Worm (Caenorhabditis elegans) whole organism, late embryonic: Measurements from ENCODE around the gene C55A6.3.

ENCODE experiments used
- C08G9.2 ChIP-seq: sonication (generic microtip); optimal IDR thresholded peaks from 2 replicates; lab custom pipeline; 2016; ENCODE audit warnings: mild to moderate bottlenecking, missing genetic modification characterization, moderate library complexity, missing compliant biosample characterization
- F13H6.1 ChIP-seq: sonication (generic microtip); optimal IDR thresholded peaks from 2 replicates; lab custom pipeline; 2016; ENCODE audit warnings: missing genetic modification characterization, missing compliant biosample characterization
- K09A11.1 ChIP-seq: sonication (generic microtip); optimal IDR thresholded peaks from 2 replicates; lab custom pipeline; 2017; ENCODE audit warnings: antibody characterized with exemption, mild to moderate bottlenecking, missing genetic modification characterization, missing compliant biosample characterization; ENCODE audit not compliant: insufficient read depth
- Y22D7AL.16 ChIP-seq: sonication (generic microtip); optimal IDR thresholded peaks from 2 replicates; lab custom pipeline; 2016; ENCODE audit warnings: missing genetic modification characterization, missing compliant biosample characterization
- ama-1 ChIP-seq: fragments of 150-350 bp; optimal IDR thresholded peaks from 2 replicates; lab custom pipeline; 2014
- ceh-19 ChIP-seq: fragments of 200-800 bp; sonication (Bioruptor generic); optimal IDR thresholded peaks from 2 replicates; lab custom pipeline; 2018; ENCODE audit warnings: mild to moderate bottlenecking, missing genetic modification characterization, missing compliant biosample characterization
- ceh-22 ChIP-seq: sonication (generic microtip); optimal IDR thresholded peaks from 2 replicates; lab custom pipeline; 2017; ENCODE audit warnings: missing biosample characterization, missing genetic modification characterization
- ceh-30 ChIP-seq: fragments of 150-350 bp; optimal IDR thresholded peaks from 2 replicates; lab custom pipeline; 2014; ENCODE audit warnings: missing biosample characterization, missing genetic modification characterization
- ceh-31 ChIP-seq: sonication (generic microtip); optimal IDR thresholded peaks from 2 replicates; lab custom pipeline; 2016; ENCODE audit warnings: missing genetic modification characterization, missing compliant biosample characterization
- ceh-34 ChIP-seq: sonication (generic microtip); optimal IDR thresholded peaks from 2 replicates; lab custom pipeline; 2016; ENCODE audit warnings: mild to moderate bottlenecking, missing genetic modification characterization, missing compliant biosample characterization
- ceh-45 ChIP-seq: fragments of 200-800 bp; sonication (Bioruptor generic); IDR thresholded peaks from 2 replicates; pipeline ENCODE4 v1.3.6; 2022; ENCODE audit warnings: missing genetic modification reagents, missing genetic modification characterization, missing compliant biosample characterization
- ceh-48 ChIP-seq: sonication (generic microtip); optimal IDR thresholded peaks from 2 replicates; lab custom pipeline; 2016; ENCODE audit warnings: missing genetic modification characterization, inconsistent platforms, missing compliant biosample characterization
- ceh-9 ChIP-seq: sonication (generic microtip); optimal IDR thresholded peaks from 2 replicates; lab custom pipeline; 2016; ENCODE audit warnings: mild to moderate bottlenecking, missing genetic modification characterization, inconsistent platforms, missing compliant biosample characterization
- dve-1 ChIP-seq: sonication (generic microtip); optimal IDR thresholded peaks from 2 replicates; lab custom pipeline; 2017; ENCODE audit warnings: antibody characterized with exemption, mild to moderate bottlenecking, missing genetic modification characterization, missing compliant biosample characterization
- elt-2 ChIP-seq: sonication (generic microtip); optimal IDR thresholded peaks from 2 replicates; lab custom pipeline; 2016; ENCODE audit warnings: missing genetic modification reagents, missing genetic modification characterization, missing compliant biosample characterization
- eyg-1 ChIP-seq: sonication (generic microtip); optimal IDR thresholded peaks from 2 replicates; lab custom pipeline; 2016; ENCODE audit warnings: missing genotype, missing genetic modification characterization, missing compliant biosample characterization
- fax-1 ChIP-seq: sonication (generic microtip); optimal IDR thresholded peaks from 2 replicates; lab custom pipeline; 2016; ENCODE audit warnings: missing genotype, missing genetic modification characterization, missing compliant biosample characterization
- fkh-10 ChIP-seq: fragments of 150-350 bp; optimal IDR thresholded peaks from 2 replicates; lab custom pipeline; 2014; ENCODE audit warnings: missing biosample characterization, missing genetic modification reagents, missing genetic modification characterization
- fkh-6 ChIP-seq: sonication (generic microtip); optimal IDR thresholded peaks from 2 replicates; lab custom pipeline; 2016; ENCODE audit warnings: missing genetic modification characterization, missing compliant biosample characterization
- gmeb-2 ChIP-seq: sonication (generic microtip); optimal IDR thresholded peaks from 2 replicates; lab custom pipeline; 2016; ENCODE audit warnings: missing genetic modification characterization, inconsistent platforms, missing compliant biosample characterization
- hlh-13 ChIP-seq: fragments of 200-800 bp; sonication (Bioruptor generic); optimal IDR thresholded peaks from 2 replicates; lab custom pipeline; 2018; ENCODE audit warnings: mild to moderate bottlenecking, missing genetic modification characterization, missing compliant biosample characterization
- hlh-8 ChIP-seq: sonication (generic microtip); optimal IDR thresholded peaks from 2 replicates; lab custom pipeline; 2016; ENCODE audit warnings: missing genotype, missing genetic modification characterization, missing compliant biosample characterization
- lim-6 ChIP-seq: sonication (generic microtip); optimal IDR thresholded peaks from 2 replicates; lab custom pipeline; 2016; ENCODE audit warnings: missing genetic modification characterization, missing compliant biosample characterization
- lin-11 ChIP-seq: fragments of 200-800 bp; sonication (Bioruptor generic); optimal IDR thresholded peaks from 2 replicates; lab custom pipeline; 2018; ENCODE audit warnings: mild to moderate bottlenecking, missing genetic modification characterization, missing compliant biosample characterization
- mec-3 ChIP-seq: sonication (generic microtip); optimal IDR thresholded peaks from 2 replicates; lab custom pipeline; 2016; ENCODE audit warnings: borderline replicate concordance, missing genetic modification characterization, missing compliant biosample characterization
- nhr-232 ChIP-seq: sonication (generic microtip); optimal IDR thresholded peaks from 2 replicates; lab custom pipeline; 2016; ENCODE audit warnings: missing genetic modification characterization, missing compliant biosample characterization
- npax-4 ChIP-seq: sonication (generic microtip); optimal IDR thresholded peaks from 2 replicates; lab custom pipeline; 2016; ENCODE audit warnings: missing genetic modification characterization, missing compliant biosample characterization
- pag-3 ChIP-seq: sonication (generic microtip); optimal IDR thresholded peaks from 2 replicates; lab custom pipeline; 2016; ENCODE audit warnings: missing compliant biosample characterization, missing genetic modification characterization, borderline replicate concordance
- pat-9 ChIP-seq: fragments of 200-800 bp; sonication (Bioruptor generic); optimal IDR thresholded peaks from 2 replicates; lab custom pipeline; 2018; ENCODE audit warnings: mild to moderate bottlenecking, missing genetic modification characterization, moderate library complexity, missing compliant biosample characterization
- pax-1 ChIP-seq: fragments of 150-350 bp; optimal IDR thresholded peaks from 2 replicates; lab custom pipeline; 2014; ENCODE audit warnings: missing biosample characterization, missing genetic modification characterization
- pha-4 ChIP-seq: fragments of 150-350 bp; optimal IDR thresholded peaks from 2 replicates; lab custom pipeline; 2018; ENCODE audit warnings: missing biosample characterization, missing genetic modification reagents, missing genetic modification characterization
- pqm-1 ChIP-seq: sonication (generic microtip); optimal IDR thresholded peaks from 2 replicates; lab custom pipeline; 2016; ENCODE audit warnings: missing genetic modification characterization, missing compliant biosample characterization
- pros-1 ChIP-seq: fragments of 150-350 bp; optimal IDR thresholded peaks from 2 replicates; lab custom pipeline; 2014; ENCODE audit warnings: missing biosample characterization, missing genetic modification reagents, missing genetic modification characterization
- sdc-2 ChIP-seq: sonication (generic microtip); optimal IDR thresholded peaks from 2 replicates; lab custom pipeline; 2016; ENCODE audit warnings: missing genotype, missing genetic modification characterization, missing compliant biosample characterization
- syd-9 ChIP-seq: sonication (generic microtip); optimal IDR thresholded peaks from 2 replicates; lab custom pipeline; 2016; ENCODE audit warnings: mild to moderate bottlenecking, missing genetic modification characterization, moderate library complexity, missing compliant biosample characterization
- tbx-2 ChIP-seq: sonication (generic microtip); optimal IDR thresholded peaks from 2 replicates; lab custom pipeline; 2016; ENCODE audit warnings: missing genetic modification characterization, missing compliant biosample characterization
- ttx-3 ChIP-seq: sonication (generic microtip); optimal IDR thresholded peaks from 2 replicates; lab custom pipeline; 2016; ENCODE audit warnings: missing genetic modification reagents, missing genetic modification characterization, missing compliant biosample characterization
- unc-55 ChIP-seq: sonication (generic microtip); optimal IDR thresholded peaks from 2 replicates; lab custom pipeline; 2017; ENCODE audit warnings: missing biosample characterization, missing genetic modification reagents, missing genetic modification characterization
- unc-86 ChIP-seq: sonication (generic microtip); optimal IDR thresholded peaks from 2 replicates; lab custom pipeline; 2016; ENCODE audit warnings: missing genetic modification characterization, missing compliant biosample characterization
- zip-5 ChIP-seq: sonication (generic microtip); optimal IDR thresholded peaks from 2 replicates; lab custom pipeline; 2016; ENCODE audit warnings: missing genetic modification characterization, missing compliant biosample characterization

Gene C55A6.3

DNA sequence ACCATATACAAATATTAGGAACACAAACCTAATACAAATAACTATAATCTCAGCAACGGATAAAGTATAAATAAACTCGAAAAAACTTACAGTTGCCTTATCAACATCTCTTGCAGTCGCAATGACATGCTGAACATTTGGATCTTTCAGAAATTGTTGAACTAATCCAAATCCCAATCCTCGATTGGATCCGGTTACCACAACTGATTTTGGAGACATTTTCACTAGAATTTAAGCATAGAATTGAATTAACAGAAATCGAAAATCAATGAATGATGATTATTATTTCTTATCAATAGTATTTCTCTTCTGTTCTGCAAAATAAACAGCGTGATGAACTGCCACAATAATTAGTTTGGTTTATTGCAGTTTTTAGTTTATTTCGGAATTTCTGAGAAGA lies 6.9 kb upstream of the C55A6.3 start, which contains the start of the genes C55A6.11 and C55A6.7:
Gene C55A6.11, plus strand, starts transcription at position 301 of the 400 bp plus-strand sequence.
Gene C55A6.7, minus strand, starts transcription at position 316 of the 400 bp plus-strand sequence.
- no peak for TF ChIP-seq pros-1 (tag; lab: Kevin White, UChicago)
- TF ChIP-seq F13H6.1 (tag; lab: Kevin White, UChicago): no peak
- TF ChIP-seq fkh-10 (GFP tag; lab: Kevin White, UChicago): no peak
- no peak for TF ChIP-seq pqm-1 (tag; lab: Kevin White, UChicago)
- no peak for TF ChIP-seq ceh-19 (GFP tag; lab: Kevin White, UChicago)
- no peak for TF ChIP-seq syd-9 (tag; lab: Kevin White, UChicago)
- no peak for TF ChIP-seq ceh-9 (tag; lab: Kevin White, UChicago)
- no peak for TF ChIP-seq unc-55 (GFP tag; lab: Kevin White, UChicago)
- TF ChIP-seq unc-86 (tag; lab: Kevin White, UChicago): no peak
- no peak for TF ChIP-seq ceh-30 (tag; lab: Kevin White, UChicago)
- no peak for TF ChIP-seq pat-9 (tag; lab: Kevin White, UChicago)
- TF ChIP-seq eyg-1 (tag; lab: Kevin White, UChicago): no peak

DNA sequence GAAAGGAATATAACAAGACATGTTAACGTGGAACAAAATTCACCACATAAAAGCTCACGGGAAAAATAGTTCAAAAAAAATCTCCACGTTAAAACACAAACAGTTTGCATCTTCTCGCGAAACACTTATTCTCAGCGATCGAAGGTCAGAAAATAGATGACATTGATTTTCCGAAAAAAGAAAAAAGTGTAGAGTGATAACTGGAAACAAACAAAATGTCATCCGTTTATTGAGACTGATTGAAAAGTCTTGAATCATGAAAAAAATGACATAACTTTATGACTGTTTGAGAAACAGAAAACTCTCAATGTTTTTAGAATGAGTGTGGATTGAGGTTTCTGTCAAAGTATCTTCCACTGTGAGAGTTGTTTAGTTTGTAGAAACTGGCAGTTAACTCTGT lies 4.5 kb upstream of the C55A6.3 start, which contains the start of gene C55A6.4:
Gene C55A6.4, minus strand, starts transcription at position 101 of the 400 bp plus-strand sequence.
- TF ChIP-seq fkh-10 (GFP tag; lab: Kevin White, UChicago) (no peak), ceh-22 (tag; lab: Kevin White, UChicago) (no peak), fax-1 (tag; lab: Kevin White, UChicago) (no peak)
- TF ChIP-seq, all 69 proteins: peak for 0

DNA sequence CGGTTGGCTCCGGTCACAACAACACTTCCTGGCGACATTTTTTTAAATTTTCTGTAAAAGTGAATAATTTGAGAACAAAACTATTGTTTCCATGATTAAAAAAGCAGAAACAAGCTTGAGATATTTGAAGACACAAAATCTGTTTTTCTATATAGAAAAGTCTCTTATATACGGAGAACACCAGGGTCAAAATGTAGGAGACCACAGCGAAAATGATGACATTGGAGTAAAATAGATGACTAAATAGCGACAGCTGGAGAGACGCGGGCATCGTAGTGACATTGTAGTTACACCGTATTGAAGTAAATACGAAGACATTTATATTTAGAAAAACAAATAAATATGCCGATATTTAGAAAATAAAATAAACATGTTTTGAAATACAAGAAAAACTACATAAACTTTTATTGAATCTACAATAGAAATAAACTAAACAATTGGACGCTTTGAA lies 2.8 kb upstream of the C55A6.3 start, which contains the start of gene sdz-8:
Gene sdz-8, minus strand, starts transcription at position 51 of the 451 bp plus-strand sequence.
- TF ChIP-seq ama-1 (no peak), ceh-45 (GFP tag; lab: Robert Waterston, UW) (no peak), hlh-8 (tag; lab: Kevin White, UChicago) (no peak), zip-5 (tag; lab: Kevin White, UChicago) (no peak), dve-1 (no peak), sdc-2 (no peak), pag-3 (no peak), ceh-19 (GFP tag; lab: Kevin White, UChicago) (no peak), C08G9.2 (tag; lab: Kevin White, UChicago) (no peak), gmeb-2 (no peak), tbx-2 (tag; lab: Kevin White, UChicago) (no peak)

DNA sequence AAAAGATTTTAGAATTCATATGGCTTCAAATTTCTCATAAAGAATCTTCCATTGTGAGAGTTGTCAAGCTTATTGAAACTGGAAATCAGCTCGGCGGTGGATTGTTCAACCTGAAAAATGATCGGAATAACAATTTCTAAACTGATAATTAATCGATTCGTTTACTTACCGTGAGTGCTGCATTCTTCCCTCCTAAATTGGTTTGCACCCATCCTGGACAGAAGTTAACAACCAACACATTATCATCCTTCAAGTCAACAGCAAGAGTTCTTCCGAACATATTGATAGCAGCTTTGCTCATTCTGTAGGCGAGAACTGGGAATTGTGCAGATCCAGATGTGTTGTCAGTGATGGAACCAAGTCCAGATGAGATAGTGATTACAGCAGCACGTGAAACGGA lies 1.8 kb upstream of the C55A6.3 start:
- TF ChIP-seq lin-11 (tag; lab: Kevin White, UChicago) (no peak), unc-86 (tag; lab: Kevin White, UChicago) (no peak), ceh-31 (tag; lab: Kevin White, UChicago) (no peak), elt-2 (no peak), ceh-48 (tag; lab: Kevin White, UChicago) (no peak), hlh-13 (no peak), pqm-1 (tag; lab: Kevin White, UChicago) (no peak), npax-4 (no peak), K09A11.1 (tag; lab: Kevin White, UChicago) (no peak), pha-4 (tag; lab: Kevin White, UChicago) (no peak), zip-5 (tag; lab: Kevin White, UChicago) (no peak), nhr-232 (tag; lab: Kevin White, UChicago) (no peak), fkh-6 (tag; lab: Kevin White, UChicago) (no peak), ttx-3 (tag; lab: Kevin White, UChicago) (no peak)
- TF ChIP-seq, all 69 proteins: peak for 0

DNA sequence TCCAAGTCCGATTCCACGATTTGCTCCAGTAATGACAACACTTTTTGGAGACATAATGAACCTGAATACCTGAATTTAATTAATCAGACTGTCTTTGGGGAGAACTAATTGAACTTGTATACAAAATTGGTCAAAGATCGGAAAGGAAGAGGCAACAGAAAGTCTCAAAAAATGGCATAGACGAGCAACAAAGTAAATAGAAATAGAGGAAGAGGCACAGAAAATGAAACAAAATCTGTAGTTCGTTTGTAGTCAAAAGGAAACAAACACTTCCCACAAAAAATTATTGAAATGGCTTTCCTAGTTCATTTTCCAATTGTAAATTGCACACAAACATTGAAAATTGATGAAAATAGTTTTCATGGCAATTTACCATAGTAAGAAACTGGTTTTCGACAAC lies 1.3 kb upstream of the C55A6.3 start, which contains the start of gene C55A6.6:
Gene C55A6.6, minus strand, starts transcription at position 61 of the 400 bp plus-strand sequence.
- no peak for TF ChIP-seq pax-1 (tag; lab: Kevin White, UChicago)
- no peak for TF ChIP-seq ceh-31 (tag; lab: Kevin White, UChicago)
- TF ChIP-seq ceh-22 (tag; lab: Kevin White, UChicago): no peak
- TF ChIP-seq K09A11.1 (tag; lab: Kevin White, UChicago): no peak
- no peak for TF ChIP-seq mec-3
- TF ChIP-seq Y22D7AL.16 (tag; lab: Kevin White, UChicago): no peak
- TF ChIP-seq lim-6 (tag; lab: Kevin White, UChicago): no peak
- TF ChIP-seq ceh-34 (tag; lab: Kevin White, UChicago): no peak
